Fruit fly (Drosophila melanogaster): ENCODE data around the gene Es2.

The Es2 gene

DNA sequence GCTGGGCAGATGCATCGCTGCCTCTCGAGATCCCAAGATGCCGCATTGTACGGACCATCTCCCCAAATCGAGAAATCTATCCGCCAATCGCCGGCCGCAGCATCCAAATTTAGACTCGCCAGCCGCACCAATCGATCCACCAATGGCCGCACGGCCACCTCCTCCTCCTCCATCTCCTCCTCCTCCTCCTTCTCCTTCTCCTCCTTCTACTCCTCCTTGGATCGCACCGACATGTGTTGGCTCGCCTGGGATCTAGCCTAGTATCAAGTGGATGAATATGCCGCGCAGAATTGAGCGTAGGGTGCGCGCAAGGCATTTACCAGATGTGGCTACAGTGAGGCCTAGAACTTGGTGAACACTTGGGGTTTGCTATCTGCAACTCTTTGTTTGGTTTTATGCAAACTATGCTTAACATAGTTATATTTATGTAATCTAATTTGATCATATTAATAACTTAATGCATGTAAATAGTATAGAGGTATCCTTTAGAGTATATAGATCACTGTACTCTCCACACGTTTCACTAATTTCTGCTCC is 6.2 kb upstream of the Es2 start, which contains the start of gene org-1 (continued):
- peak; percentile 93 for TF ChIP-seq Drgx (GFP tag; IDR thresholded peaks at IDR 0.05)
- peak; percentile 46 for TF ChIP-seq Bdp1 (GFP tag; optimal IDR thresholded peaks at IDR 0.05)
- peak; percentile 74; the same call in 2 of the 3 replicates for TF ChIP-seq sr (GFP tag; IDR thresholded peaks at IDR 0.05)
- TF ChIP-seq zen (tag; optimal IDR thresholded peaks at IDR 0.05), result peak; percentile 95
- peak; percentile 92 for TF ChIP-seq Nf-YA (GFP tag; IDR thresholded peaks at IDR 0.05)
- peak; percentile 95 for TF ChIP-seq CG11695 (GFP tag; IDR thresholded peaks at IDR 0.05)
- TF ChIP-seq D19A (tag; optimal IDR thresholded peaks at IDR 0.05), result peak; percentile 92
- peak; percentile 81 for TF ChIP-seq CG17802 (tag; optimal IDR thresholded peaks at IDR 0.05)
- peak; percentile 80 for TF ChIP-seq CG8089 (GFP tag; optimal IDR thresholded peaks at IDR 0.05)
- 0 out of 2 replicates have a peak, but pooled peaks have one; percentile 11 for TF ChIP-seq Bgb (GFP tag; IDR thresholded peaks at IDR 0.05; ENCODE audit: partially characterized antibody)
- peak; percentile 72 for TF ChIP-seq psq (GFP tag; optimal IDR thresholded peaks at IDR 0.05)
- peak; percentile 51 for TF ChIP-seq Hmx (GFP tag; optimal IDR thresholded peaks at IDR 0.05)
- no peak for TF ChIP-seq nerfin-2 (GFP tag; IDR thresholded peaks at IDR 0.05; ENCODE audit: partially characterized antibody)
- peak; percentile 51 for TF ChIP-seq grn (GFP tag; optimal IDR thresholded peaks at IDR 0.05)
- TF ChIP-seq Fer3 (tag; optimal IDR thresholded peaks at IDR 0.05), result peak; percentile 93
- TF ChIP-seq rib (GFP tag; IDR thresholded peaks at IDR 0.05), result peak; percentile 92
- peak; percentile 62 for TF ChIP-seq en (GFP tag; optimal IDR thresholded peaks at IDR 0.05)
- peak; percentile 98 for TF ChIP-seq CG15696 (tag; optimal IDR thresholded peaks at IDR 0.05)
- peak; percentile 90 for TF ChIP-seq CG2202 (tag; optimal IDR thresholded peaks at IDR 0.05)
- TF ChIP-seq CG9932 (GFP tag; IDR thresholded peaks at IDR 0.05), result peak; percentile 95
- TF ChIP-seq CG30403 (GFP tag; optimal IDR thresholded peaks at IDR 0.05), result peak; percentile 92
- peak; percentile 96 for TF ChIP-seq peb (GFP tag; IDR thresholded peaks at IDR 0.05)
- TF ChIP-seq CG1024 (GFP tag; IDR thresholded peaks at IDR 0.05), result peak; percentile 95
- TF ChIP-seq CG2875 (GFP tag; optimal IDR thresholded peaks at IDR 0.05), result peak; percentile 92
- TF ChIP-seq zfh1 (GFP tag; IDR thresholded peaks at IDR 0.05), result peak; percentile 99
- peak; percentile 97 for TF ChIP-seq H15 (GFP tag; IDR thresholded peaks at IDR 0.05)
- peak; percentile 91 for TF ChIP-seq ATbp (GFP tag; optimal IDR thresholded peaks at IDR 0.05)
- TF ChIP-seq CG6254 (GFP tag; optimal IDR thresholded peaks at IDR 0.05), result peak; percentile 92
- TF ChIP-seq HLH4C (GFP tag; IDR thresholded peaks at IDR 0.05; ENCODE audit: partially characterized antibody), result no peak
- no peak for TF ChIP-seq CG4282 (GFP tag; optimal IDR thresholded peaks at IDR 0.05)
- TF ChIP-seq Hr78 (GFP tag; optimal IDR thresholded peaks at IDR 0.05), result peak in 1 of 2 experiments; percentile 77
- TF ChIP-seq bab2 (GFP tag; optimal IDR thresholded peaks at IDR 0.05), result peak; percentile 75
- TF ChIP-seq Hand (GFP tag; optimal IDR thresholded peaks at IDR 0.05), result peak; percentile 73
- TF ChIP-seq dm (GFP tag; optimal IDR thresholded peaks at IDR 0.05), result peak; percentile 76
- TF ChIP-seq gem (tag; optimal IDR thresholded peaks at IDR 0.05), result peak; percentile 97
- peak; percentile 64 for TF ChIP-seq stwl (tag; optimal IDR thresholded peaks at IDR 0.05)
- TF ChIP-seq nerfin-1 (tag; optimal IDR thresholded peaks at IDR 0.05), result peak; percentile 93
- peak; percentile 72 for TF ChIP-seq tx (GFP tag; optimal IDR thresholded peaks at IDR 0.05)
- no peak for TF ChIP-seq D (optimal IDR thresholded peaks at IDR 0.05)
- peak; percentile 96 for TF ChIP-seq D (GFP tag; optimal IDR thresholded peaks at IDR 0.05)
- TF ChIP-seq TFAM (GFP tag; optimal IDR thresholded peaks at IDR 0.05), result peak; percentile 61
- peak; percentile 94 for TF ChIP-seq CG43689 (GFP tag; IDR thresholded peaks at IDR 0.05)
- peak; percentile 94 for TF ChIP-seq CG2889 (GFP tag; IDR thresholded peaks at IDR 0.05)
- TF ChIP-seq slbo (GFP tag; IDR thresholded peaks at IDR 0.05), result peak; percentile 97
- no peak for TF ChIP-seq p53 (GFP tag; optimal IDR thresholded peaks at IDR 0.05)
- TF ChIP-seq Jarid2 (GFP tag; optimal IDR thresholded peaks at IDR 0.05), result peak; percentile 73
- peak; percentile 91 for TF ChIP-seq CG12942 (GFP tag; optimal IDR thresholded peaks at IDR 0.05)
- peak; percentile 97 for TF ChIP-seq CG14667 (GFP tag; IDR thresholded peaks at IDR 0.05)
- TF ChIP-seq yki (optimal IDR thresholded peaks at IDR 0.05), result no peak
- TF ChIP-seq CG4328 (GFP tag; optimal IDR thresholded peaks at IDR 0.05), result peak; percentile 88
- no peak for TF ChIP-seq sna (GFP tag; IDR thresholded peaks at IDR 0.05; ENCODE audit: partially characterized antibody)
